Worm (Caenorhabditis elegans) whole organism, late embryonic: ENCODE measurements around the gene F02C9.2.

Experiments used
- K02D7.2 ChIP-seq: sonication (generic microtip); optimal IDR thresholded peaks from 2 replicates; lab custom pipeline; 2017; ENCODE audit warnings: mild to moderate bottlenecking, missing genetic modification characterization, missing compliant biosample characterization
- Y22D7AL.16 ChIP-seq: sonication (generic microtip); optimal IDR thresholded peaks from 2 replicates; lab custom pipeline; 2016; ENCODE audit warnings: missing genetic modification characterization, missing compliant biosample characterization
- ama-1 ChIP-seq: fragments of 150-350 bp; optimal IDR thresholded peaks from 2 replicates; lab custom pipeline; 2014
- ceh-14 ChIP-seq: sonication (generic microtip); optimal IDR thresholded peaks from 2 replicates; lab custom pipeline; 2016; ENCODE audit warnings: missing genotype, missing genetic modification characterization, missing compliant biosample characterization
- ceh-18 ChIP-seq: sonication (generic microtip); optimal IDR thresholded peaks from 2 replicates; lab custom pipeline; 2016; ENCODE audit warnings: missing genetic modification characterization, missing compliant biosample characterization
- ceh-19 ChIP-seq: fragments of 200-800 bp; sonication (Bioruptor generic); optimal IDR thresholded peaks from 2 replicates; lab custom pipeline; 2018; ENCODE audit warnings: mild to moderate bottlenecking, missing genetic modification characterization, missing compliant biosample characterization
- ceh-2 ChIP-seq: sonication (generic microtip); optimal IDR thresholded peaks from 2 replicates; lab custom pipeline; 2016; ENCODE audit warnings: missing genotype, missing genetic modification characterization, missing compliant biosample characterization
- ceh-31 ChIP-seq: sonication (generic microtip); optimal IDR thresholded peaks from 2 replicates; lab custom pipeline; 2016; ENCODE audit warnings: missing genetic modification characterization, missing compliant biosample characterization
- ceh-45 ChIP-seq: fragments of 200-800 bp; sonication (Bioruptor generic); IDR thresholded peaks from 2 replicates; pipeline ENCODE4 v1.3.6; 2022; ENCODE audit warnings: missing genetic modification reagents, missing genetic modification characterization, missing compliant biosample characterization
- ceh-48 ChIP-seq: sonication (generic microtip); optimal IDR thresholded peaks from 2 replicates; lab custom pipeline; 2016; ENCODE audit warnings: missing genetic modification characterization, inconsistent platforms, missing compliant biosample characterization
- ceh-6 ChIP-seq: fragments of 200-800 bp; sonication (Bioruptor generic); optimal IDR thresholded peaks from 2 replicates; lab custom pipeline; 2018; ENCODE audit warnings: mild to moderate bottlenecking, missing genetic modification characterization, missing compliant biosample characterization
- ceh-9 ChIP-seq: sonication (generic microtip); optimal IDR thresholded peaks from 2 replicates; lab custom pipeline; 2016; ENCODE audit warnings: mild to moderate bottlenecking, missing genetic modification characterization, inconsistent platforms, missing compliant biosample characterization
- dve-1 ChIP-seq: sonication (generic microtip); optimal IDR thresholded peaks from 2 replicates; lab custom pipeline; 2017; ENCODE audit warnings: antibody characterized with exemption, mild to moderate bottlenecking, missing genetic modification characterization, missing compliant biosample characterization
- fax-1 ChIP-seq: sonication (generic microtip); optimal IDR thresholded peaks from 2 replicates; lab custom pipeline; 2016; ENCODE audit warnings: missing genotype, missing genetic modification characterization, missing compliant biosample characterization
- fkh-6 ChIP-seq: sonication (generic microtip); optimal IDR thresholded peaks from 2 replicates; lab custom pipeline; 2016; ENCODE audit warnings: missing genetic modification characterization, missing compliant biosample characterization
- hlh-13 ChIP-seq: fragments of 200-800 bp; sonication (Bioruptor generic); optimal IDR thresholded peaks from 2 replicates; lab custom pipeline; 2018; ENCODE audit warnings: mild to moderate bottlenecking, missing genetic modification characterization, missing compliant biosample characterization
- hlh-30 ChIP-seq: sonication (generic microtip); optimal IDR thresholded peaks from 2 replicates; lab custom pipeline; 2017; ENCODE audit warnings: antibody characterized with exemption, missing genetic modification characterization, missing compliant biosample characterization; ENCODE audit not compliant: insufficient read depth
- nhr-232 ChIP-seq: sonication (generic microtip); optimal IDR thresholded peaks from 2 replicates; lab custom pipeline; 2016; ENCODE audit warnings: missing genetic modification characterization, missing compliant biosample characterization
- odd-2 ChIP-seq: sonication (generic microtip); optimal IDR thresholded peaks from 2 replicates; lab custom pipeline; 2017; ENCODE audit warnings: antibody characterized with exemption, mild to moderate bottlenecking, missing genetic modification characterization, missing compliant biosample characterization
- pag-3 ChIP-seq: sonication (generic microtip); optimal IDR thresholded peaks from 2 replicates; lab custom pipeline; 2016; ENCODE audit warnings: missing compliant biosample characterization, missing genetic modification characterization, borderline replicate concordance
- pat-9 ChIP-seq: fragments of 200-800 bp; sonication (Bioruptor generic); optimal IDR thresholded peaks from 2 replicates; lab custom pipeline; 2018; ENCODE audit warnings: mild to moderate bottlenecking, missing genetic modification characterization, moderate library complexity, missing compliant biosample characterization
- pha-2 ChIP-seq: sonication (generic microtip); optimal IDR thresholded peaks from 2 replicates; lab custom pipeline; 2017; ENCODE audit warnings: mild to moderate bottlenecking, missing genetic modification characterization, missing compliant biosample characterization
- pqm-1 ChIP-seq: sonication (generic microtip); optimal IDR thresholded peaks from 2 replicates; lab custom pipeline; 2016; ENCODE audit warnings: missing genetic modification characterization, missing compliant biosample characterization
- sdc-2 ChIP-seq: sonication (generic microtip); optimal IDR thresholded peaks from 2 replicates; lab custom pipeline; 2016; ENCODE audit warnings: missing genotype, missing genetic modification characterization, missing compliant biosample characterization
- sox-4 ChIP-seq: sonication (generic microtip); optimal IDR thresholded peaks from 2 replicates; lab custom pipeline; 2017; ENCODE audit warnings: mild to moderate bottlenecking, missing genetic modification characterization, inconsistent platforms, missing compliant biosample characterization
- syd-9 ChIP-seq: sonication (generic microtip); optimal IDR thresholded peaks from 2 replicates; lab custom pipeline; 2016; ENCODE audit warnings: mild to moderate bottlenecking, missing genetic modification characterization, moderate library complexity, missing compliant biosample characterization
- tbx-2 ChIP-seq: sonication (generic microtip); optimal IDR thresholded peaks from 2 replicates; lab custom pipeline; 2016; ENCODE audit warnings: missing genetic modification characterization, missing compliant biosample characterization
- unc-55 ChIP-seq: sonication (generic microtip); optimal IDR thresholded peaks from 2 replicates; lab custom pipeline; 2017; ENCODE audit warnings: missing biosample characterization, missing genetic modification reagents, missing genetic modification characterization
- zip-5 ChIP-seq: sonication (generic microtip); optimal IDR thresholded peaks from 2 replicates; lab custom pipeline; 2016; ENCODE audit warnings: missing genetic modification characterization, missing compliant biosample characterization

F02C9.2 gene

DNA sequence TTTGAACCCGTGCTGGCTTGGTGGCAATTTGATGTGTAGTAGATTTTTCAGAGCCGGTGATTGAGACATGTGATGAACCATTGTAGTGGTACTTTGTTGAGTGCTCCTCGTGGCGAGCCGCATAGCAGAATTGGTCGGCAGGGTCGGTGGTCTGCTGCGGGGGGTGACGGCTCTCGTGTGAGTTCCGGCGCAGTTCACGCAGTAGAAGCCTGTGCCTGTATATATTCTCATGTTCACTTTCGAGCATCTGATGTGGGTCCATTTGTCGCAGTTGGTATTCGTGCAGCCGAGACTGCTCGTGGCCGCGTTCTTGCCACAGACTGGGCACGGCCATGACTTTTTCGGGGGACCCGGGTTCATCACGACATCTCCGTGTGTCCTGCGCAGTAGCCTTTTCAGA, 28.8 kb downstream of the F02C9.2 start:
- TF ChIP-seq hlh-30 (tag; lab: Kevin White, UChicago) (no peak), sdc-2 (no peak), odd-2 (no peak)

DNA sequence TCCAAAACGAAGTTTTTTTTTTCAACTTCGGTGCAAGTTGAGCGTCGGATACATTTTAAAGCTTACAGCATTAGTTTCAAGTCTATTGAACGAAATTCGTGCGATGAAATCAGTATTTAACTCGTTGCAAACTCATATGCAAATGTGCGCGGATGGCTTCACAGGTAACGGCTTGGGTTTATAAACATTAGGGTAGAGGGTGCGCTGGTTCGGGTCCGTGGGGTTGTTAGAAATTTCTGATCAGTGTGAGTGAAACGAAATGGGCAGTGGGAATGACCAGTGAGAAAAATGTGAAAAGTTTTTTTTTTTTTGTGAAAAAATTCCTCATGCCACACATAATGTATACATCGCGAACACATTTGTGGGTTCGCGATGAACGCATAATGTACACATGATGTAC, 29.6 kb downstream of the F02C9.2 start:
- TF ChIP-seq tbx-2 (tag; lab: Kevin White, UChicago) (no peak), pqm-1 (tag; lab: Kevin White, UChicago) (no peak)

DNA sequence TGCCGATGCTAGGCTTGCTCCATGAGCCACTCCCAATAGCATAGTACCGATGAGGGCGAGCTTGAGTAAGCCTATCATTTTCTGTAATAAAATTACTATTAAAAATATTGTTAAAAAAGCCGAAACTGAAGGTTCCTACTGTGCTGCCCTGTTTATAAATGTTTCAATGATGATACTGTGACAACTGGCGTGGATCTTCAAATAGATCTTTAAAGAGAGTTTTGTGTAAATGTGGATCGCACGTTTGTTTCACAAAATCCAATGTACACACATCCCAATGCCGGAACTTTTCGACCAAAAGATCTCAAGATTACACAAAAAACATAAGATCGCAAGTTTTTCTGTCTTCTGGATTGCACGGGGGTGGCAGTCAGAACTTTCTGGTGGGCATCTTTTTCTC, 31.9 kb downstream of the F02C9.2 start, which contains the start of gene C36C5.14:
TSS of gene C36C5.14 (minus strand) at position 101 of the 400 bp plus-strand sequence.
- no peak for TF ChIP-seq ceh-19 (GFP tag; lab: Kevin White, UChicago)
- TF ChIP-seq unc-55 (GFP tag; lab: Kevin White, UChicago), result no peak
- no peak for TF ChIP-seq ceh-45 (GFP tag; lab: Robert Waterston, UW)
- no peak for TF ChIP-seq nhr-232 (tag; lab: Kevin White, UChicago)
- no peak for TF ChIP-seq pha-2
- TF ChIP-seq ceh-2 (tag; lab: Kevin White, UChicago), result no peak
- TF ChIP-seq Y22D7AL.16 (tag; lab: Kevin White, UChicago), result no peak
- no peak for TF ChIP-seq fax-1 (tag; lab: Kevin White, UChicago)
- TF ChIP-seq zip-5 (tag; lab: Kevin White, UChicago), result no peak
- no peak for TF ChIP-seq tbx-2 (tag; lab: Kevin White, UChicago)
- no peak for TF ChIP-seq K02D7.2 (tag; lab: Kevin White, UChicago)
- TF ChIP-seq syd-9 (tag; lab: Kevin White, UChicago), result no peak
- TF ChIP-seq sox-4 (tag; lab: Kevin White, UChicago), result no peak
- TF ChIP-seq dve-1 (tag; lab: Kevin White, UChicago), result no peak

DNA sequence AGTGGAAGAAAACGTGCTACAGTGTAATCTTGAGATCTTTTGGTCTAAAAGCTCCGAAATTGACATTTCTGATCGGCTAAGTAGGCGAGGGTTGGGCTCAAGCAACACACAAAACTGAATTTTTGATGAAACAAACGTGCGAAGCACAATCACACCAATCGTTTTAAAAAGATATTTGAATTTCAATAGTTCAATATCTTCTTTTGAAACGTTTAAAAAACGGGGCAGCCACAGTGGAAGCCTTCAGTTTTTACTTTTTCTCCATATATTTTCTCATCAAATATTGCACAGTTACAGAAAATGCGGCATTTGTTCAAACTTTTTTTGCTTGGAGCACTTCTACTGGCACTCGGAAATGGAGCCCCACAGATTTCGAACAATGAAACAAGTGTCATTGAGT, 32.8 kb downstream of the F02C9.2 start, which contains the start of gene C36C5.4:
TSS of gene C36C5.4 (plus strand) at position 301 of the 400 bp plus-strand sequence.
- TF ChIP-seq syd-9 (tag; lab: Kevin White, UChicago) (no peak), ceh-18 (tag; lab: Kevin White, UChicago) (no peak), pag-3 (tag; lab: Kevin White, UChicago) (no peak), ceh-6 (GFP tag; lab: Kevin White, UChicago) (no peak), fkh-6 (tag; lab: Kevin White, UChicago) (no peak)

DNA sequence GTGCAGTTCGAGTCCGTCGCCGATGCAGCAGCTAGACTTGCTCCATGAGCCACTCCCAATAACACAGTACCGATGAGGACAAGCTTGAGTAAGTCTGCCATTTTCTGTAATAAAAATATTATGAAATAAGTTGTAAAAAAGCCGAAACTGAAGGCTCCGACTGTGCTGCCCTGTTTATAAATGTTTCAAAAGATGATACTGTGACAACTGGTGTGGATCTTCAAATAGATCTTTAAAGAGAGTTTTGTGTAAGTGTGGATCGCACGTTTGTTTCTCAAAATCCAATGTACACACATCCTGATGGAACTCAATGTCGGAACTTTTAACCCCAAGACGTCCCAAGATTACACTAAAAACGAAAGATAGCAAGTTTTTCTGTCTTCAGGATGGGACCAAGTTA, 35.1 kb downstream of the F02C9.2 start, which contains the start of gene C36C5.15:
TSS of gene C36C5.15 (minus strand) at position 101 of the 400 bp plus-strand sequence.
- TF ChIP-seq pat-9 (no peak), odd-2 (no peak), nhr-232 (tag; lab: Kevin White, UChicago) (no peak), ceh-9 (tag; lab: Kevin White, UChicago) (no peak), sox-4 (tag; lab: Kevin White, UChicago) (no peak), tbx-2 (tag; lab: Kevin White, UChicago) (no peak), fkh-6 (tag; lab: Kevin White, UChicago) (no peak), ama-1 (lab: Kevin White, UChicago) (no peak), ceh-31 (tag; lab: Kevin White, UChicago) (no peak), hlh-13 (GFP tag; lab: Kevin White, UChicago) (no peak)

DNA sequence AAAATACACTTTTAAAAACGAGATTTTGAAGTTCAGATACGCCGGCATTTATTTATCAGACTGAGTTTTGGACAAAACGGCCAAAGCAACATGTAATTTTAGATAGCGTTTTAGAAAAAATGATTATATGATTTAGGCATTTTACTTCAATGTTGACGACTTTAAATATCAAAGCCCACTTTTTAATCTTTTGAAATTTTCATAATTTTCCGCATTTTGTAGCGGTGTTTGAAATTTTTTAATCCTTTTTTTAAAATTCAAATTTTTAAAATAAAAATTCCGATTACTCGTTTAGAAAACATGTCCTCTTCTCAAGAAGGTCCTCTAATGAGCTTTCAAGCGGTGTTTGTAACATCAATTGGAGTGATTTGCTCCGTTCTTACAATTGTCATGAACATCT, 36.3 kb downstream of the F02C9.2 start, which contains the start of gene srbc-6:
TSS of gene srbc-6 (plus strand) at position 301 of the 400 bp plus-strand sequence.
- TF ChIP-seq ceh-14 (no peak), Y22D7AL.16 (tag; lab: Kevin White, UChicago) (no peak)

DNA sequence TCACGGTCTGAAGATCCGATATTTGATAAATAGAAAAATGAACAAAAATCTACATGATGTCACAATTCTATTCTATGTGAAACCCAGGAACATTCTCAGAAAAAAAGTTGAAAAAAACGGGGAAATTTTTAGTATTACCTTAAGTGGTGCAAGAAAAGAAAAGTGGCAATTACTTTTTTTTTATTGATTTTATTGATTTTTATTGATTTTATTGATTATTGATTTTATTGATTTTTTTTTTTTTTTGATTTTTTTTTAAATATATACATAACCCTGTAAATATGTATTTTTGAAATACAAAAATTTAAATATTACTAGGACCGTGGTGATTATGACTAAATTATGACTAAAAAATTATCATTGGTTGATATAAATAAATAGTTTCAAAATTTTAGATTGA, 38.1 kb downstream of the F02C9.2 start:
- TF ChIP-seq ceh-48 (tag; lab: Kevin White, UChicago), result no peak
